Worm (Caenorhabditis elegans): ENCODE results near the gene F19G12.3.

DNA sequence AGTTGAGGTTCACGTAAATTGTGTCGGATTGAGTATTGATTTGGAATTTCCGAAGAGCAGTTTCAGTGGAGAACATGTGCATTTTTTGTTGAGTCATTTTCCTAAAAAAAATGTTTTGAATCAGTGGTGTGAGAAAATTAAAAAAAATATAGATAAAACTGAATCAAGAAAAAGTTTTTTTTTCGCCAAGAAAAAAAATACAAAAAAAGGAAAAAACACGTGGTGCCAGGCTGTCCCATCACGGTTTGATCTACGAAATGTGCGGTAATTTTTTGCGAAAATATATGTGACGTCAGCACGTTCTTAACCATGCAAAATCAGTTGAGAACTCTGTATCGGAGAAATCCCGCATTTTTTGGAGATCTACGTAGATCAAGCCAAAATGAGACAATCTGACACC lies 30.7 kb upstream of the F19G12.3 start, which contains the start of gene F56C3.9:
- TF ChIP-seq nhr-25 (tag; optimal IDR thresholded peaks at IDR 0.05) (no peak), ama-1 (optimal IDR thresholded peaks at IDR 0.05) (no peak)

All from whole organism, L3 larva.